Worm (Caenorhabditis elegans): ENCODE data around the gene F23D12.10.

- TF ChIP-seq gei-17 (GFP tag; optimal IDR thresholded peaks at IDR 0.05) (no peak), attf-3 (GFP tag; conservative IDR thresholded peaks at IDR 0.05) (no peak), akir-1 (GFP tag; optimal IDR thresholded peaks at IDR 0.05) (no peak), Y56A3A.18 (GFP tag; IDR thresholded peaks at IDR 0.05) (no peak), F33H1.4 (GFP tag; IDR thresholded peaks at IDR 0.05) (no peak), lin-35 (GFP tag; optimal IDR thresholded peaks at IDR 0.05) (no peak), snpc-3.4 (tag; optimal IDR thresholded peaks at IDR 0.05) (no peak), snpc-1.1 (tag; optimal IDR thresholded peaks at IDR 0.05; ENCODE audit: insufficient read depth) (no peak), ceh-79 (tag; optimal IDR thresholded peaks at IDR 0.05) (no peak)
Observed at ce11 chrX:14415641-14416040, at the start of gene F23D12.10.

Data from whole organism, young adult.